Fruit fly (Drosophila melanogaster) Kc167 (cell line): ENCODE measurements around the gene Shaw.

ENCODE experiments used
- Sin3A ChIP-seq: fragments of >200 bp; optimal IDR thresholded peaks from 2 replicates; lab custom pipeline; 2018; ENCODE audit warnings: missing external identifiers
- psq ChIP-seq: fragments of >200 bp; optimal IDR thresholded peaks from 2 replicates; lab custom pipeline; 2017; ENCODE audit warnings: missing external identifiers

- TF ChIP-seq psq (no peak), Sin3A (no peak)
Observed at dm6 chr2L:3777485-3777884, 59.5 kb downstream of the Shaw start.
